Fruit fly (Drosophila melanogaster) whole organism, embryonic: ENCODE measurements around the gene CG31029.

Source experiments
- Atf3 ChIP-seq: fragments of 200-800 bp; sonication (Bioruptor generic); optimal IDR thresholded peaks from 3 replicates; lab custom pipeline; 2016; ENCODE audit warnings: missing biosample characterization, missing genetic modification characterization
- Bgb ChIP-seq: fragments of 200-800 bp; sonication (Bioruptor generic); IDR thresholded peaks from 2 replicates; pipeline ENCODE4 v1.3.6; 2022; ENCODE audit warnings: missing biosample characterization, missing genetic modification characterization; ENCODE audit not compliant: partially characterized antibody
- CG10274 ChIP-seq: fragments of 200-800 bp; sonication (Bioruptor generic); optimal IDR thresholded peaks from 3 replicates; lab custom pipeline; 2017; ENCODE audit warnings: missing biosample characterization, mild to moderate bottlenecking, missing genetic modification characterization
- CG11456 ChIP-seq: fragments of 200-800 bp; sonication (Bioruptor generic); IDR thresholded peaks from 3 replicates; pipeline ENCODE4 v1.3.6; 2022; ENCODE audit warnings: missing biosample characterization, missing genetic modification characterization
- CG11504 ChIP-seq: fragments of 200-800 bp; sonication (Bioruptor generic); optimal IDR thresholded peaks from 3 replicates; lab custom pipeline; 2019; ENCODE audit warnings: missing biosample characterization, mild to moderate bottlenecking, missing genetic modification characterization, moderate library complexity
- CG11696 ChIP-seq: fragments of 200-800 bp; sonication (Bioruptor generic); IDR thresholded peaks from 2 replicates; pipeline ENCODE4 v1.3.6; 2022; ENCODE audit warnings: missing biosample characterization, missing genetic modification characterization
- CG13123 ChIP-seq: fragments of 200-800 bp; sonication (Bioruptor generic); optimal IDR thresholded peaks from 2 replicates; lab custom pipeline; 2016; ENCODE audit warnings: missing biosample characterization, missing genetic modification characterization
- CG14014 ChIP-seq: fragments of 200-800 bp; sonication (Bioruptor generic); IDR thresholded peaks from 2 replicates; pipeline ENCODE4 v1.3.6; 2022; ENCODE audit warnings: missing biosample characterization, missing genetic modification characterization
- CG15514 ChIP-seq: fragments of 200-800 bp; sonication (Bioruptor generic); optimal IDR thresholded peaks from 3 replicates; lab custom pipeline; 2017; ENCODE audit warnings: missing biosample characterization, missing genetic modification characterization, mild to moderate bottlenecking, moderate library complexity, missing genetic modification reagents
- CG1602 ChIP-seq: fragments of 200-800 bp; sonication (Bioruptor generic); optimal IDR thresholded peaks from 3 replicates; lab custom pipeline; 2016; ENCODE audit warnings: missing biosample characterization, missing genetic modification characterization
- CG17568 ChIP-seq: fragments of 200-800 bp; sonication (Bioruptor generic); optimal IDR thresholded peaks from 2 replicates; lab custom pipeline; 2018; ENCODE audit warnings: missing biosample characterization, mild to moderate bottlenecking, missing genetic modification characterization, moderate library complexity
- CG17802 ChIP-seq: fragments of 200-800 bp; sonication (Bioruptor generic); optimal IDR thresholded peaks from 2 replicates; lab custom pipeline; 2018; ENCODE audit warnings: missing biosample characterization, mild to moderate bottlenecking, missing genetic modification characterization, moderate library complexity
- CG1792 ChIP-seq: fragments of 200-800 bp; sonication (Bioruptor generic); optimal IDR thresholded peaks from 2 replicates; lab custom pipeline; 2016; ENCODE audit warnings: missing biosample characterization, missing genetic modification characterization
- CG2889 ChIP-seq: fragments of 200-800 bp; sonication (Bioruptor generic); IDR thresholded peaks from 3 replicates; pipeline ENCODE4 v1.3.6; 2022; ENCODE audit warnings: missing biosample characterization, missing genetic modification characterization
- CG30431 ChIP-seq: fragments of 200-800 bp; sonication (Bioruptor generic); optimal IDR thresholded peaks from 2 replicates; lab custom pipeline; 2017; ENCODE audit warnings: missing biosample characterization, missing genetic modification characterization
- CG31441 ChIP-seq: fragments of 200-800 bp; sonication (Bioruptor generic); IDR thresholded peaks from 2 replicates; pipeline ENCODE4 v1.3.6; 2022; ENCODE audit warnings: missing biosample characterization, missing genetic modification characterization
- CG4424 ChIP-seq: fragments of 200-800 bp; sonication (Bioruptor generic); optimal IDR thresholded peaks from 3 replicates; lab custom pipeline; 2016; ENCODE audit warnings: missing biosample characterization, missing genetic modification characterization
- CG5245 ChIP-seq: fragments of 200-800 bp; sonication (Bioruptor generic); optimal IDR thresholded peaks from 3 replicates; lab custom pipeline; 2016; ENCODE audit warnings: missing biosample characterization, missing genetic modification characterization
- CG6254 ChIP-seq: fragments of 200-800 bp; sonication (Bioruptor generic); optimal IDR thresholded peaks from 3 replicates; lab custom pipeline; 2017; ENCODE audit warnings: mild to moderate bottlenecking, missing biosample characterization, missing genetic modification reagents, missing genetic modification characterization
- CG8388 ChIP-seq: fragments of 200-800 bp; sonication (Bioruptor generic); optimal IDR thresholded peaks from 2 replicates; lab custom pipeline; 2019; ENCODE audit warnings: missing biosample characterization, mild to moderate bottlenecking, missing genetic modification characterization, moderate library complexity
- CkIIα-i1 ChIP-seq: fragments of 200-800 bp; sonication (Bioruptor generic); IDR thresholded peaks from 2 replicates; pipeline ENCODE4 v1.3.6; 2022; ENCODE audit warnings: missing biosample characterization, missing genetic modification characterization
- D19B ChIP-seq: fragments of 200-800 bp; sonication (Bioruptor generic); optimal IDR thresholded peaks from 2 replicates; lab custom pipeline; 2017; ENCODE audit warnings: missing biosample characterization, mild to moderate bottlenecking, missing genetic modification characterization
- Dfd ChIP-seq, 2 experiments: fragments of >200 bp; optimal IDR thresholded peaks; 2 replicates each; lab custom pipeline; 2017; ENCODE audit warnings: missing biosample characterization in 2 of 2, missing genetic modification characterization in 2 of 2
- Dip2 ChIP-seq: fragments of 200-800 bp; sonication (Bioruptor generic); IDR thresholded peaks from 2 replicates; pipeline ENCODE4 v1.3.6; 2022; ENCODE audit warnings: missing biosample characterization, missing genetic modification characterization
- Dip3 ChIP-seq: fragments of 200-800 bp; sonication (Bioruptor generic); optimal IDR thresholded peaks from 3 replicates; lab custom pipeline; 2016; ENCODE audit warnings: missing biosample characterization, missing genetic modification characterization
- HLH54F ChIP-seq: fragments of 200-800 bp; sonication (Bioruptor generic); optimal IDR thresholded peaks from 3 replicates; lab custom pipeline; 2016; ENCODE audit warnings: missing biosample characterization, missing genetic modification characterization
- Hmx ChIP-seq: fragments of 200-800 bp; sonication (Bioruptor generic); optimal IDR thresholded peaks from 2 replicates; lab custom pipeline; 2016; ENCODE audit warnings: missing biosample characterization, missing genetic modification characterization
- Hr78 ChIP-seq, 2 experiments: fragments of 200-800 bp in 1 of 2; fragments of >200 bp in 1 of 2; sonication (Bioruptor generic) in 1 of 2; optimal IDR thresholded peaks; 2 replicates each; lab custom pipeline; 2017 to 2019; ENCODE audit warnings: missing biosample characterization in 2 of 2, missing genetic modification characterization in 2 of 2, mild to moderate bottlenecking in 1 of 2, moderate library complexity in 1 of 2
- MESR4 ChIP-seq: fragments of 200-800 bp; sonication (Bioruptor generic); optimal IDR thresholded peaks from 2 replicates; lab custom pipeline; 2018; ENCODE audit warnings: missing biosample characterization, mild to moderate bottlenecking, missing genetic modification characterization, moderate library complexity
- Mad ChIP-seq: fragments of 200-800 bp; sonication (Bioruptor generic); optimal IDR thresholded peaks from 2 replicates; lab custom pipeline; 2016; ENCODE audit warnings: missing biosample characterization, missing genetic modification characterization
- Max ChIP-seq: fragments of 200-800 bp; sonication (Bioruptor generic); optimal IDR thresholded peaks from 2 replicates; lab custom pipeline; 2016; ENCODE audit warnings: missing biosample characterization, mild to moderate bottlenecking, missing genetic modification characterization
- NfI ChIP-seq: fragments of 200-800 bp; sonication (Bioruptor generic); optimal IDR thresholded peaks from 3 replicates; lab custom pipeline; 2018; ENCODE audit warnings: missing biosample characterization, mild to moderate bottlenecking, missing genetic modification characterization, moderate library complexity
- PHDP ChIP-seq: fragments of 200-800 bp; sonication (Bioruptor generic); optimal IDR thresholded peaks from 3 replicates; lab custom pipeline; 2018; ENCODE audit warnings: missing biosample characterization, mild to moderate bottlenecking, missing genetic modification characterization, moderate library complexity
- Spps ChIP-seq: fragments of 200-800 bp; sonication (Bioruptor generic); optimal IDR thresholded peaks from 2 replicates; lab custom pipeline; 2018; ENCODE audit warnings: missing biosample characterization, mild to moderate bottlenecking, missing genetic modification characterization
- Usf ChIP-seq: fragments of 200-800 bp; sonication (Bioruptor generic); optimal IDR thresholded peaks from 2 replicates; lab custom pipeline; 2017; ENCODE audit warnings: missing genotype, missing biosample characterization, missing genetic modification characterization
- br ChIP-seq: fragments of >200 bp; optimal IDR thresholded peaks from 2 replicates; lab custom pipeline; 2017
- dm ChIP-seq: fragments of 200-800 bp; sonication (Bioruptor generic); optimal IDR thresholded peaks from 3 replicates; lab custom pipeline; 2016; ENCODE audit warnings: missing biosample characterization, missing genetic modification characterization
- ftz-f1 ChIP-seq: fragments of 200-800 bp; sonication (Bioruptor generic); optimal IDR thresholded peaks from 2 replicates; lab custom pipeline; 2016; ENCODE audit warnings: missing biosample characterization, missing genetic modification characterization
- fu2 ChIP-seq: fragments of 200-800 bp; sonication (Bioruptor generic); optimal IDR thresholded peaks from 2 replicates; lab custom pipeline; 2016; ENCODE audit warnings: missing biosample characterization, missing genetic modification characterization
- gsb ChIP-seq: fragments of 200-800 bp; sonication (Bioruptor generic); IDR thresholded peaks from 2 replicates; pipeline ENCODE4 v1.3.6; 2022; ENCODE audit warnings: missing biosample characterization, missing genetic modification characterization
- jigr1 ChIP-seq: fragments of 200-800 bp; sonication (Bioruptor generic); IDR thresholded peaks from 3 replicates; pipeline ENCODE4 v1.3.6; 2022; ENCODE audit warnings: missing biosample characterization, missing genetic modification characterization
- lmd ChIP-seq: fragments of 200-800 bp; sonication (Bioruptor generic); IDR thresholded peaks from 2 replicates; pipeline ENCODE4 v1.3.6; 2022; ENCODE audit warnings: missing biosample characterization, missing genetic modification characterization
- luna ChIP-seq: fragments of 200-800 bp; sonication (Bioruptor generic); optimal IDR thresholded peaks from 2 replicates; lab custom pipeline; 2016; ENCODE audit warnings: missing biosample characterization, missing genetic modification characterization
- nmo ChIP-seq: fragments of 200-800 bp; sonication (Bioruptor generic); optimal IDR thresholded peaks from 2 replicates; lab custom pipeline; 2018; ENCODE audit warnings: missing biosample characterization, mild to moderate bottlenecking, missing genetic modification characterization, moderate library complexity
- rib ChIP-seq: fragments of 200-800 bp; sonication (Bioruptor generic); IDR thresholded peaks from 2 replicates; pipeline ENCODE4 v1.3.6; 2022; ENCODE audit warnings: missing biosample characterization, missing genetic modification characterization
- seq ChIP-seq: fragments of 200-800 bp; sonication (Bioruptor generic); IDR thresholded peaks from 2 replicates; pipeline ENCODE4 v1.3.6; 2022; ENCODE audit warnings: missing biosample characterization, missing genetic modification characterization
- slou ChIP-seq: fragments of 200-800 bp; sonication (Bioruptor generic); optimal IDR thresholded peaks from 3 replicates; lab custom pipeline; 2016; ENCODE audit warnings: missing biosample characterization, missing genetic modification characterization
- sug ChIP-seq: fragments of 200-800 bp; optimal IDR thresholded peaks from 2 replicates; lab custom pipeline; 2019; ENCODE audit warnings: missing biosample characterization, mild to moderate bottlenecking, missing genetic modification characterization, moderate library complexity
- tgo ChIP-seq: fragments of 200-800 bp; sonication (Bioruptor generic); IDR thresholded peaks from 3 replicates; pipeline ENCODE4 v1.3.6; 2022; ENCODE audit warnings: missing biosample characterization, missing genetic modification characterization
- ttk ChIP-seq: fragments of 200-800 bp; sonication (Bioruptor generic); IDR thresholded peaks from 2 replicates; pipeline ENCODE4 v2.1.2; 2022; ENCODE audit warnings: missing biosample characterization, missing genetic modification characterization
- z ChIP-seq: fragments of 200-800 bp; sonication (Bioruptor generic); IDR thresholded peaks from 3 replicates; pipeline ENCODE4 v1.3.6; 2022; ENCODE audit warnings: missing biosample characterization, missing genetic modification characterization
- zfh2 ChIP-seq: fragments of 200-800 bp; sonication (Bioruptor generic); optimal IDR thresholded peaks from 2 replicates; lab custom pipeline; 2016; ENCODE audit warnings: missing biosample characterization, missing genetic modification characterization

Gene CG31029

DNA sequence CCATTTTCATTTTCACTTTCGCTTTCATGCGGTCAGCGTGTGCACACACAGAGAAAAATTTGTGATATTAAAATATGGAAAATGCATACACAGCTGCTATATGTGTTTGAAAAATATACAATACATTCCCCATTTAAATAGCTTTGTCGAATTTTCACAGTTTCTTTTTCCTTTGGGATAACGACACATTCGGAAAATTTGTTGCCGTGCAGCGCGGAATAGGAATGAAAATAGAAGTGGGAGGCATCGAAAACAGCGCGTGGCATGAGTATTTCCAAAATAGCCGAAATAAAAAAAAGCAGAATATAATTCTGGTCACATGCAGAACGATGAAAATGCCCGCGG is 39.5 kb downstream of the CG31029 start:
- TF ChIP-seq gsb (GFP tag; lab: Robert Waterston, UW) = peak; percentile 80
- TF ChIP-seq CG4424 (GFP tag; lab: Kevin White, UChicago) = peak; percentile 65
- peak; percentile 86 for TF ChIP-seq CG11504 (tag; lab: Kevin White, UChicago)
- TF ChIP-seq CG11696 (GFP tag; lab: Robert Waterston, UW) = peak; percentile 51
- peak; percentile 83 for TF ChIP-seq HLH54F (GFP tag; lab: Kevin White, UChicago)
- peak; percentile 72 for TF ChIP-seq luna (GFP tag; lab: Kevin White, UChicago)
- peak; percentile 90 for TF ChIP-seq lmd (GFP tag; lab: Robert Waterston, UW)
- TF ChIP-seq CG8388 (GFP tag; lab: Kevin White, UChicago) = peak; percentile 83
- 0 out of 2 replicates have a peak, but pooled peaks have one; percentile 40 for TF ChIP-seq CkIIα-i1
- TF ChIP-seq Hr78 (GFP tag; optimal IDR thresholded peaks at IDR 0.05; lab: Kevin White, UChicago) = peak in 1 of 2 experiments; percentile 45
- TF ChIP-seq jigr1 (GFP tag; lab: Robert Waterston, UW) = peak; percentile 55; the same call in 2 of the 3 replicates
- peak; percentile 79 for TF ChIP-seq Atf3 (GFP tag; lab: Kevin White, UChicago)
- TF ChIP-seq CG5245 (GFP tag; lab: Kevin White, UChicago) = peak; percentile 79
- peak; percentile 21 for TF ChIP-seq D19B (GFP tag; lab: Kevin White, UChicago)
- TF ChIP-seq CG6254 (GFP tag; lab: Kevin White, UChicago) = peak; percentile 75
- peak; percentile 89 for TF ChIP-seq seq
- TF ChIP-seq Dip2 (GFP tag; lab: Robert Waterston, UW) = no peak
- no peak for TF ChIP-seq slou (GFP tag; lab: Kevin White, UChicago)
- TF ChIP-seq MESR4 = peak; percentile 14
- peak; percentile 79 for TF ChIP-seq tgo (GFP tag; lab: Robert Waterston, UW)
- peak; percentile 59 for TF ChIP-seq CG17802 (tag; lab: Kevin White, UChicago)
- TF ChIP-seq CG11456 = peak; percentile 90
- peak; percentile 77 for TF ChIP-seq sug (tag; lab: Kevin White, UChicago)
- no peak; the same call in 2 of the 3 replicates for TF ChIP-seq z
- peak; percentile 86 for TF ChIP-seq NfI (GFP tag; lab: Kevin White, UChicago)
- peak; percentile 68 for TF ChIP-seq CG15514 (GFP tag; lab: Kevin White, UChicago)
- TF ChIP-seq CG10274 (GFP tag; lab: Kevin White, UChicago) = peak; percentile 63
- peak; percentile 80 for TF ChIP-seq nmo
- TF ChIP-seq CG1792 (GFP tag; lab: Kevin White, UChicago) = peak; percentile 70
- peak; percentile 79 for TF ChIP-seq dm (GFP tag; lab: Kevin White, UChicago)
- TF ChIP-seq CG1602 (GFP tag; lab: Kevin White, UChicago) = peak; percentile 73
- TF ChIP-seq CG13123 (GFP tag; lab: Kevin White, UChicago) = peak; percentile 65
- peak; percentile 74 for TF ChIP-seq Mad
- TF ChIP-seq Usf (GFP tag; lab: Kevin White, UChicago) = peak; percentile 12
- TF ChIP-seq CG14014 (GFP tag; lab: Robert Waterston, UW) = peak; percentile 89
- peak; percentile 86 for TF ChIP-seq ttk (GFP tag; lab: Robert Waterston, UW)
- peak; percentile 73 for TF ChIP-seq Max
- no peak for TF ChIP-seq Bgb (GFP tag; lab: Robert Waterston, UW)
- TF ChIP-seq CG31441 (GFP tag; lab: Robert Waterston, UW) = peak; percentile 77
- peak; percentile 58 for TF ChIP-seq rib (GFP tag; lab: Robert Waterston, UW)
- no peak for TF ChIP-seq Dfd (GFP tag; optimal IDR thresholded peaks at IDR 0.05; lab: Kevin White, UChicago)
- peak; percentile 88 for TF ChIP-seq PHDP (tag; lab: Kevin White, UChicago)
- peak; percentile 37 for TF ChIP-seq ftz-f1 (GFP tag; lab: Kevin White, UChicago)
- TF ChIP-seq Hmx (GFP tag; lab: Kevin White, UChicago) = peak; percentile 26
- peak; percentile 71 for TF ChIP-seq CG30431
- TF ChIP-seq br = no peak
- TF ChIP-seq Dip3 (GFP tag; lab: Kevin White, UChicago) = peak; percentile 83
- TF ChIP-seq zfh2 = peak; percentile 84
- peak; percentile 77 for TF ChIP-seq CG17568 (GFP tag; lab: Kevin White, UChicago)
- TF ChIP-seq Spps (tag; lab: Kevin White, UChicago) = peak; percentile 60
- TF ChIP-seq fu2 = peak; percentile 80
- TF ChIP-seq CG2889 (GFP tag; lab: Robert Waterston, UW) = peak; percentile 85
